Worm (Caenorhabditis elegans) whole organism, L3 larva: Measurements from ENCODE around the gene K05G3.1.

ENCODE experiments used
- aly-2 ChIP-seq: fragments of 150-350 bp; optimal IDR thresholded peaks from 2 replicates; lab custom pipeline; 2014; ENCODE audit warnings: missing biosample characterization, missing genetic modification characterization
- egl-27 ChIP-seq: sonication (generic microtip); optimal IDR thresholded peaks from 4 replicates; lab custom pipeline; 2017; ENCODE audit warnings: missing biosample characterization, missing genetic modification reagents, missing genetic modification characterization
- elt-3 ChIP-seq, 3 experiments: fragments of 150-350 bp in 1 of 3; sonication (generic microtip) in 2 of 3; optimal IDR thresholded peaks; 2 replicates in 2 of 3; 4 replicates in 1 of 3; lab custom pipeline; 2014 to 2017; ENCODE audit warnings: missing biosample characterization in 3 of 3, missing genetic modification characterization in 3 of 3
- fos-1 ChIP-seq: fragments of 150-350 bp; optimal IDR thresholded peaks from 2 replicates; lab custom pipeline; 2014; ENCODE audit warnings: missing biosample characterization, missing genetic modification characterization
- nhr-43 ChIP-seq: sonication (generic microtip); optimal IDR thresholded peaks from 2 replicates; lab custom pipeline; 2016; ENCODE audit warnings: mild to moderate bottlenecking, missing genetic modification characterization, missing compliant biosample characterization; ENCODE audit not compliant: poor library complexity, severe bottlenecking
- nhr-76 ChIP-seq: fragments of 150-350 bp; sonication (generic microtip); optimal IDR thresholded peaks from 5 replicates; lab custom pipeline; 2014; ENCODE audit warnings: missing biosample characterization, missing genetic modification characterization
- pha-4 ChIP-seq: fragments of 150-350 bp; optimal IDR thresholded peaks from 2 replicates; lab custom pipeline; 2014; ENCODE audit warnings: missing biosample characterization, missing genetic modification reagents, missing genetic modification characterization
- skn-1 ChIP-seq: fragments of 150-350 bp; optimal IDR thresholded peaks from 2 replicates; lab custom pipeline; 2014; ENCODE audit warnings: missing biosample characterization, missing genetic modification characterization
- snpc-4 ChIP-seq: fragments of 150-350 bp; optimal IDR thresholded peaks from 2 replicates; lab custom pipeline; 2014; ENCODE audit warnings: missing biosample characterization, missing genetic modification characterization
- unc-39 ChIP-seq: sonication (generic microtip); optimal IDR thresholded peaks from 4 replicates; lab custom pipeline; 2017; ENCODE audit warnings: missing biosample characterization, missing genetic modification characterization
- unc-62 ChIP-seq: fragments of 150-350 bp; sonication (generic microtip); optimal IDR thresholded peaks from 4 replicates; lab custom pipeline; 2014; ENCODE audit warnings: missing biosample characterization, missing genetic modification reagents, missing genetic modification characterization

DNA sequence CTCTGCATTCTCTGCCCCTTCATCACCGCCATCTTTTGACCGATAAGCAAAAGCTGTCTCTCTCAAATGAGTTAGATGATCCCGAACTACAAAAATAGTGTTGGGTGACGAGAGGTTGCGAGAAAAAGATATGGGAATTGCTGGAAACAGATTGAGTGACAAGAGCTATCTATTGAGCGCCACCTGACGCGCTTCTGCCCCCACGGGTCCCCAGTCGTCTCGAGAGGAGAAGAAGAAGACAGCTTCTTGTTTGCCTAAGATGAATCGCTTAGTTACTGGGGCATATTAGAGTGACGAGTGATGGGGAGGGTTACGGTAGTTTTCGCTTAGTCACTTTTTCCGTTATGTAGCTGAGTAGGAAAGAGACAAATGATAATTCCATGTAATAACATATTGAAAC, 33.4 kb downstream of the K05G3.1 start:
- no peak for TF ChIP-seq snpc-4 (tag; lab: Kevin White, UChicago)
- TF ChIP-seq aly-2 (tag; lab: Kevin White, UChicago), result no peak
- TF ChIP-seq unc-39 (tag; lab: Kevin White, UChicago), result no peak
- no peak for TF ChIP-seq fos-1 (tag; lab: Kevin White, UChicago)
- no peak for TF ChIP-seq pha-4 (tag; lab: Kevin White, UChicago)
- TF ChIP-seq nhr-76, result no peak
- TF ChIP-seq elt-3 (tag; optimal IDR thresholded peaks at IDR 0.05; lab: Kevin White, UChicago), result no peak
- no peak for TF ChIP-seq skn-1 (tag; lab: Kevin White, UChicago)
- TF ChIP-seq unc-62 (GFP tag; lab: Kevin White, UChicago), result peak; percentile 51
- TF ChIP-seq nhr-43 (tag; lab: Kevin White, UChicago), result no peak
- TF ChIP-seq egl-27 (tag; lab: Kevin White, UChicago), result no peak
